Fruit fly (Drosophila melanogaster): Measurements from ENCODE around the gene CG6785.

The CG6785 gene

DNA sequence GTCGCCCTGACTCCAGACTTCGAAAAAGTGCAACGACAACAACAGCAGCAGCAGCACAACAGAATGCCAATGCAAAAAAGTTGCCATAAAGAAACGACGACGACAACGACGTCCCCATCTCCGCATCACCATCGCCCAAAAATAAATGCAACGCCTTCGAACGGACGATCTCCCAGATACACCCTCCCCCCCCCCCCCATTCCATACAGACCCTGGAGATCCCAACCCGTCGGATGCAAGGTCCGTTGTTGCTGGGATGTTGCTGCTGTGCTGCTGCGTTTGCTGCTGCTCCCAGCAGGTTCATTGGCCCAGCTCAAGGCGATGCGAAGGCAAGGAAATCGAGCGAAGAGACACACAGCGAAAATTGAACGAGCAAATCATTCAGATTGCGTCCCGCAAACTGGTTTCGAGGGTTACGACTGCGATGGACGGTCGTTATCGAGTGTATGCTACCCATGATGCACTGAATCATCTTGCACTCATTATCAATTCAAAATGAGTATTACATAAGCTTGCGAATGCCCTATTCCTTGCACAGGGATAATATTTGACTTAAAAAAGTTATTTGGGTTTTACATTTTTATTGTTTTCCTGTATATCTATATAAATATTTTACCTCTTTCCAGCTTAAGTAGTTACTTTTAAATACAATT lies 31.1 kb downstream of the CG6785 start (continued):
- TF ChIP-seq spab (GFP tag; optimal IDR thresholded peaks at IDR 0.05) (peak; percentile 62), CG3919 (GFP tag; optimal IDR thresholded peaks at IDR 0.05) (peak; percentile 71), Sox14 (GFP tag; optimal IDR thresholded peaks at IDR 0.05) (peak; percentile 45), fd85E (GFP tag; optimal IDR thresholded peaks at IDR 0.05) (no peak), dsx (GFP tag; optimal IDR thresholded peaks at IDR 0.05; ENCODE audit: poor library complexity, severe bottlenecking) (peak; percentile 98), svp (GFP tag) (peak; percentile 98), dac (GFP tag; optimal IDR thresholded peaks at IDR 0.05) (no peak), CG15336 (GFP tag; IDR thresholded peaks at IDR 0.05) (no peak)

DNA sequence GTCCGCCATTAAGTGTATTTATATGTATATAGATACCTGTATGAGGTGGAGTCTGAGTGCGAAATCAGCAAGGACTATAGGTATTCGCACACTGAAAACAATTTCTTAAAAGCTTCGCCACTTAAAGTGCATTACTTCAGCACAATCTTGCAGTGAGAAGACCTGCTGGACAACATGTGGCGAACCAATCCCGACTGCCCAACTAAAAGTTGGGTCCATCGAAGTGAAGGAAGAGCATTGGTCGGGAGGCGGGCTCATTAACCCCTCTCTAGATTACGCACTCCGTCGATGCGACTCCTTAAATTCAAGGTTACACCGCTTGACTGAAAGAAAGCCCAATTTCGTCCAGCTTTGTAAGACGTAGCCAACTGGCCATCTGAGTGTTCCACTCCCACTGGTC lies 31.8 kb downstream of the CG6785 start:
- no peak for TF ChIP-seq fd85E (GFP tag; optimal IDR thresholded peaks at IDR 0.05)
- no peak for TF ChIP-seq Gug (GFP tag; IDR thresholded peaks at IDR 0.05)
- peak; percentile 45 for TF ChIP-seq CG10669 (GFP tag; optimal IDR thresholded peaks at IDR 0.05)
- TF ChIP-seq achi (GFP tag; optimal IDR thresholded peaks at IDR 0.05): peak; percentile 1
- TF ChIP-seq Sox14 (GFP tag; optimal IDR thresholded peaks at IDR 0.05): peak; percentile 19
- peak; percentile 16 for TF ChIP-seq Ets96B (tag; optimal IDR thresholded peaks at IDR 0.05)
- peak; percentile 32 for TF ChIP-seq CG1621 (tag; optimal IDR thresholded peaks at IDR 0.05)
- no peak for TF ChIP-seq CG6854 (GFP tag; optimal IDR thresholded peaks at IDR 0.05)
- TF ChIP-seq Eip75B (GFP tag; optimal IDR thresholded peaks at IDR 0.05): no peak
- TF ChIP-seq salr (GFP tag; optimal IDR thresholded peaks at IDR 0.05): peak in 1 of 2 experiments; percentile 10
- TF ChIP-seq cyc (GFP tag; optimal IDR thresholded peaks at IDR 0.05): peak; percentile 34
- no peak for TF ChIP-seq CG6792 (GFP tag; optimal IDR thresholded peaks at IDR 0.05)
- TF ChIP-seq svp (GFP tag): no peak
- TF ChIP-seq Smox (GFP tag; optimal IDR thresholded peaks at IDR 0.05): peak; percentile 40
- TF ChIP-seq Sox102F (GFP tag; optimal IDR thresholded peaks at IDR 0.05): peak; percentile 33
- peak; percentile 48 for TF ChIP-seq CG10631 (GFP tag; optimal IDR thresholded peaks at IDR 0.05)
- TF ChIP-seq CG6163 (GFP tag; IDR thresholded peaks at IDR 0.05): peak; percentile 30; the same call in 2 of the 3 replicates
- TF ChIP-seq vri (GFP tag; optimal IDR thresholded peaks at IDR 0.05): no peak
- TF ChIP-seq CG11294 (GFP tag; IDR thresholded peaks at IDR 0.05): no peak
- no peak for TF ChIP-seq Lpt (GFP tag; optimal IDR thresholded peaks at IDR 0.05)
- peak; percentile 27 for TF ChIP-seq lz (GFP tag; optimal IDR thresholded peaks at IDR 0.05)
- peak; percentile 54 for TF ChIP-seq acj6 (GFP tag; optimal IDR thresholded peaks at IDR 0.05)
- peak; percentile 52 for TF ChIP-seq pdm3 (GFP tag; optimal IDR thresholded peaks at IDR 0.05)
- TF ChIP-seq CG3919 (GFP tag; optimal IDR thresholded peaks at IDR 0.05): no peak
- no peak for TF ChIP-seq Hr4 (GFP tag; optimal IDR thresholded peaks at IDR 0.05)
- peak; percentile 29 for TF ChIP-seq OdsH (GFP tag; optimal IDR thresholded peaks at IDR 0.05)
- TF ChIP-seq CG3032 (tag; optimal IDR thresholded peaks at IDR 0.05): peak; percentile 17
- no peak for TF ChIP-seq CG34406 (GFP tag; optimal IDR thresholded peaks at IDR 0.05)
- no peak for TF ChIP-seq Hr38 (GFP tag; optimal IDR thresholded peaks at IDR 0.05)
- peak; percentile 41 for TF ChIP-seq CG31627 (GFP tag; optimal IDR thresholded peaks at IDR 0.05)
- TF ChIP-seq CG9139 (GFP tag; optimal IDR thresholded peaks at IDR 0.05): no peak
- TF ChIP-seq topi (GFP tag; optimal IDR thresholded peaks at IDR 0.05): peak; percentile 39
- no peak for TF ChIP-seq Sox15 (GFP tag; optimal IDR thresholded peaks at IDR 0.05)
- peak; percentile 85 for TF ChIP-seq Eip78C (GFP tag)
- TF ChIP-seq Hr39 (GFP tag; optimal IDR thresholded peaks at IDR 0.05): peak; percentile 53
- TF ChIP-seq CG11762 (GFP tag; optimal IDR thresholded peaks at IDR 0.05; ENCODE audit: insufficient read depth): no peak
- TF ChIP-seq Blimp-1 (GFP tag; optimal IDR thresholded peaks at IDR 0.05): no peak
- TF ChIP-seq esn (GFP tag; optimal IDR thresholded peaks at IDR 0.05): peak; percentile 32
- TF ChIP-seq CG7368 (GFP tag; optimal IDR thresholded peaks at IDR 0.05): no peak
- no peak for TF ChIP-seq spab (GFP tag; optimal IDR thresholded peaks at IDR 0.05)
- no peak for TF ChIP-seq ss (GFP tag; optimal IDR thresholded peaks at IDR 0.05)

Measured in whole organism, prepupa.